Fruit fly (Drosophila melanogaster): Measurements from ENCODE around the gene CG10000.

DNA sequence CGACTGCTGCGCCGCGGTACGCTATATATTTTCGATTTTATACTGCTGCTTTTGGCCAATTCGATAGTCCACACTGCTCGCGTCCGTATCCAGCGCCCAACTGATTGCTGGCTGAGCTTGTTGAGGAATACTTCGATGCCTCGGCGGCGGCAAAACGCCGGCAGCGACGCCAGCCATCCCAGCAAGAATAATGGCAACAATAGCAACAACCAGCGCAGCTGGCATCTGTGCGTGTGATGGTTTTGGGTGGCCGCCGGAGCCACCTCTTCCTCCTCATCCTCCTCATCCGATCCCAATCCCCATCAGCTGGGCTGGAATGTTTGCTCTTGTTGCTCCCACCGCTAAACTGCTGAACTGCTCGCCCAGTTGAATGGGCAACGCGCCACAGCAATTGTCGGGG lies 6.8 kb downstream of the CG10000 start, which contains the start of gene AstA-R2:
- TF ChIP-seq Hr96 (GFP tag; optimal IDR thresholded peaks at IDR 0.05): no peak
- no peak for TF ChIP-seq Crg-1 (GFP tag; optimal IDR thresholded peaks at IDR 0.05)
- TF ChIP-seq Clk (GFP tag; optimal IDR thresholded peaks at IDR 0.05): no peak
- TF ChIP-seq CG11617 (GFP tag; optimal IDR thresholded peaks at IDR 0.05): no peak
- TF ChIP-seq CG14711 (tag; optimal IDR thresholded peaks at IDR 0.05): no peak
- TF ChIP-seq ovo (GFP tag; optimal IDR thresholded peaks at IDR 0.05): no peak
- TF ChIP-seq CG33017 (tag; optimal IDR thresholded peaks at IDR 0.05): no peak
- no peak for TF ChIP-seq CG12768 (GFP tag; optimal IDR thresholded peaks at IDR 0.05)
- TF ChIP-seq CG1620 (GFP tag; optimal IDR thresholded peaks at IDR 0.05): no peak
- TF ChIP-seq CG7045 (GFP tag; optimal IDR thresholded peaks at IDR 0.05): no peak
- TF ChIP-seq toe (GFP tag; optimal IDR thresholded peaks at IDR 0.05): no peak
- TF ChIP-seq cnc (optimal IDR thresholded peaks at IDR 0.05): no peak
- TF ChIP-seq tj (GFP tag; optimal IDR thresholded peaks at IDR 0.05): no peak
